Fruit fly (Drosophila melanogaster) whole organism, embryonic: ENCODE measurements around the gene Cpr92A.
A peak's percentile ranks its signal among the peaks of the same experiment; 100 is the strongest.

Experiments
- ATbp ChIP-seq: fragments of 200-800 bp; sonication (Bioruptor generic); optimal IDR thresholded peaks from 2 replicates; lab custom pipeline; 2017; ENCODE audit warnings: missing biosample characterization, mild to moderate bottlenecking, missing genetic modification characterization, missing genetic modification reagents
- CG10462 ChIP-seq: fragments of 200-800 bp; sonication (Bioruptor generic); optimal IDR thresholded peaks from 2 replicates; lab custom pipeline; 2016; ENCODE audit warnings: missing biosample characterization, missing genetic modification characterization
- CG11696 ChIP-seq: fragments of 200-800 bp; sonication (Bioruptor generic); IDR thresholded peaks from 2 replicates; pipeline ENCODE4 v1.3.6; 2022; ENCODE audit warnings: missing biosample characterization, missing genetic modification characterization
- CG12071 ChIP-seq: fragments of 200-800 bp; sonication (Bioruptor generic); optimal IDR thresholded peaks from 3 replicates; lab custom pipeline; 2018; ENCODE audit warnings: missing biosample characterization, mild to moderate bottlenecking, missing genetic modification characterization
- CG12236 ChIP-seq: fragments of 200-800 bp; sonication (Bioruptor generic); optimal IDR thresholded peaks from 2 replicates; lab custom pipeline; 2016; ENCODE audit warnings: missing biosample characterization, missing genetic modification characterization
- CG12299 ChIP-seq: fragments of 200-800 bp; sonication (Bioruptor generic); optimal IDR thresholded peaks from 2 replicates; lab custom pipeline; 2018; ENCODE audit warnings: missing biosample characterization, mild to moderate bottlenecking, missing genetic modification characterization
- CG13287 ChIP-seq: fragments of 200-800 bp; sonication (Bioruptor generic); IDR thresholded peaks from 2 replicates; pipeline ENCODE4 v1.3.6; 2022; ENCODE audit warnings: missing biosample characterization, missing genetic modification characterization; ENCODE audit not compliant: partially characterized antibody
- CG13775 ChIP-seq: fragments of 200-800 bp; sonication (Bioruptor generic); optimal IDR thresholded peaks from 3 replicates; lab custom pipeline; 2017; ENCODE audit warnings: missing biosample characterization, mild to moderate bottlenecking, missing genetic modification characterization
- CG1602 ChIP-seq: fragments of 200-800 bp; sonication (Bioruptor generic); optimal IDR thresholded peaks from 3 replicates; lab custom pipeline; 2016; ENCODE audit warnings: missing biosample characterization, missing genetic modification characterization
- CG1647 ChIP-seq: fragments of 200-800 bp; sonication (Bioruptor generic); optimal IDR thresholded peaks from 3 replicates; lab custom pipeline; 2016; ENCODE audit warnings: missing biosample characterization, missing genetic modification characterization
- CG2120 ChIP-seq: fragments of 200-800 bp; sonication (Bioruptor generic); optimal IDR thresholded peaks from 3 replicates; lab custom pipeline; 2016; ENCODE audit warnings: missing biosample characterization, missing genetic modification characterization
- CG34422 ChIP-seq: fragments of 200-800 bp; sonication (Bioruptor generic); IDR thresholded peaks from 3 replicates; pipeline ENCODE4 v1.3.6; 2022; ENCODE audit warnings: missing biosample characterization, missing genetic modification characterization
- CG3995 ChIP-seq: fragments of 200-800 bp; sonication (Bioruptor generic); optimal IDR thresholded peaks from 3 replicates; lab custom pipeline; 2016; ENCODE audit warnings: missing biosample characterization, missing genetic modification characterization
- CG43689 ChIP-seq: fragments of 200-800 bp; sonication (Bioruptor generic); IDR thresholded peaks from 2 replicates; pipeline ENCODE4 v1.3.6; 2022; ENCODE audit warnings: missing biosample characterization, missing genetic modification characterization
- CG6791 ChIP-seq: fragments of 200-800 bp; sonication (Bioruptor generic); IDR thresholded peaks from 3 replicates; pipeline ENCODE4 v1.3.6; 2022; ENCODE audit warnings: missing biosample characterization, missing genetic modification characterization; ENCODE audit not compliant: partially characterized antibody
- CG7271 ChIP-seq: fragments of 200-800 bp; sonication (Bioruptor generic); optimal IDR thresholded peaks from 2 replicates; lab custom pipeline; 2018; ENCODE audit warnings: missing biosample characterization, mild to moderate bottlenecking, missing genetic modification characterization, moderate library complexity
- CG7556 ChIP-seq: fragments of 200-800 bp; sonication (Bioruptor generic); optimal IDR thresholded peaks from 2 replicates; lab custom pipeline; 2017; ENCODE audit warnings: missing biosample characterization, mild to moderate bottlenecking, missing genetic modification characterization
- CG7963 ChIP-seq: fragments of 200-800 bp; sonication (Bioruptor generic); IDR thresholded peaks from 3 replicates; pipeline ENCODE4 v1.3.6; 2022; ENCODE audit warnings: missing biosample characterization, missing genetic modification characterization; ENCODE audit not compliant: partially characterized antibody
- CG8290 ChIP-seq, 3 experiments: fragments of 200-800 bp; sonication (Bioruptor generic); optimal IDR thresholded peaks; 2 replicates each; lab custom pipeline; 2016 to 2019; ENCODE audit warnings: missing biosample characterization in 3 of 3, missing genetic modification characterization in 3 of 3, mild to moderate bottlenecking in 2 of 3, moderate library complexity in 1 of 3
- CG9437 ChIP-seq: fragments of 200-800 bp; sonication (Bioruptor generic); optimal IDR thresholded peaks from 2 replicates; lab custom pipeline; 2018; ENCODE audit warnings: missing biosample characterization, mild to moderate bottlenecking, missing genetic modification characterization
- CG9609 ChIP-seq: fragments of 200-800 bp; sonication (Bioruptor generic); optimal IDR thresholded peaks from 3 replicates; lab custom pipeline; 2016; ENCODE audit warnings: missing biosample characterization, missing genetic modification characterization
- CG9876 ChIP-seq: fragments of 200-800 bp; sonication (Bioruptor generic); optimal IDR thresholded peaks from 2 replicates; lab custom pipeline; 2016; ENCODE audit warnings: missing biosample characterization, missing genetic modification characterization
- Dad ChIP-seq: fragments of 200-800 bp; sonication (Bioruptor generic); optimal IDR thresholded peaks from 3 replicates; lab custom pipeline; 2016; ENCODE audit warnings: missing biosample characterization, missing genetic modification characterization
- Dfd ChIP-seq, 2 experiments: fragments of >200 bp; optimal IDR thresholded peaks; 2 replicates each; lab custom pipeline; 2017; ENCODE audit warnings: missing biosample characterization in 2 of 2, missing genetic modification characterization in 2 of 2
- Ets97D ChIP-seq: fragments of 200-800 bp; sonication (Bioruptor generic); optimal IDR thresholded peaks from 3 replicates; lab custom pipeline; 2016; ENCODE audit warnings: missing biosample characterization, missing genetic modification characterization
- HHEX ChIP-seq: fragments of 200-800 bp; sonication (Bioruptor generic); optimal IDR thresholded peaks from 3 replicates; lab custom pipeline; 2017; ENCODE audit warnings: missing biosample characterization, mild to moderate bottlenecking, missing genetic modification characterization, missing genetic modification reagents
- Kr ChIP-seq: fragments of 200-800 bp; sonication (Bioruptor generic); optimal IDR thresholded peaks from 2 replicates; lab custom pipeline; 2017; ENCODE audit warnings: missing biosample characterization, mild to moderate bottlenecking, missing genetic modification characterization
- MESR4 ChIP-seq: fragments of 200-800 bp; sonication (Bioruptor generic); optimal IDR thresholded peaks from 2 replicates; lab custom pipeline; 2018; ENCODE audit warnings: missing biosample characterization, mild to moderate bottlenecking, missing genetic modification characterization, moderate library complexity
- Mrtf ChIP-seq: fragments of 200-800 bp; sonication (Bioruptor generic); IDR thresholded peaks from 3 replicates; pipeline ENCODE4 v1.3.6; 2022; ENCODE audit warnings: missing biosample characterization, missing genetic modification characterization
- Myb ChIP-seq: fragments of 200-800 bp; sonication (Bioruptor generic); optimal IDR thresholded peaks from 2 replicates; lab custom pipeline; 2016; ENCODE audit warnings: missing biosample characterization, missing genetic modification characterization
- Nf-YB ChIP-seq: fragments of 200-800 bp; sonication (Bioruptor generic); optimal IDR thresholded peaks from 3 replicates; lab custom pipeline; 2019; ENCODE audit warnings: missing biosample characterization, mild to moderate bottlenecking, missing genetic modification characterization, moderate library complexity
- Rx ChIP-seq: fragments of 200-800 bp; sonication (Bioruptor generic); IDR thresholded peaks from 2 replicates; pipeline ENCODE4 v1.3.6; 2022; ENCODE audit warnings: missing biosample characterization, missing genetic modification characterization
- Ssrp ChIP-seq: fragments of 200-800 bp; sonication (Bioruptor generic); optimal IDR thresholded peaks from 2 replicates; lab custom pipeline; 2018; ENCODE audit warnings: missing biosample characterization, mild to moderate bottlenecking, missing genetic modification characterization, moderate library complexity
- YL-1 ChIP-seq: fragments of 200-800 bp; sonication (Bioruptor generic); optimal IDR thresholded peaks from 3 replicates; lab custom pipeline; 2017; ENCODE audit warnings: missing biosample characterization, mild to moderate bottlenecking, missing genetic modification characterization
- ac ChIP-seq: fragments of 200-800 bp; sonication (Bioruptor generic); optimal IDR thresholded peaks from 3 replicates; lab custom pipeline; 2017; ENCODE audit warnings: missing biosample characterization, mild to moderate bottlenecking, missing genetic modification characterization
- bab2 ChIP-seq: fragments of 200-800 bp; sonication (Bioruptor generic); optimal IDR thresholded peaks from 2 replicates; lab custom pipeline; 2016; ENCODE audit warnings: missing biosample characterization, missing genetic modification characterization
- chif ChIP-seq, 2 experiments: fragments of 200-800 bp; sonication (Bioruptor generic); optimal IDR thresholded peaks; 3 replicates each; lab custom pipeline; 2016; ENCODE audit warnings: missing biosample characterization in 2 of 2, missing genetic modification characterization in 2 of 2
- danr ChIP-seq: fragments of 200-800 bp; sonication (Bioruptor generic); IDR thresholded peaks from 2 replicates; pipeline ENCODE4 v1.3.6; 2022; ENCODE audit warnings: missing biosample characterization, missing genetic modification characterization
- dmrt99B ChIP-seq: fragments of 200-800 bp; sonication (Bioruptor generic); optimal IDR thresholded peaks from 2 replicates; lab custom pipeline; 2018; ENCODE audit warnings: missing biosample characterization, mild to moderate bottlenecking, missing genetic modification characterization, moderate library complexity
- esg ChIP-seq: fragments of 200-800 bp; sonication (Bioruptor generic); conservative IDR thresholded peaks from 2 replicates; pipeline ENCODE4 v1.3.6; 2022; ENCODE audit warnings: missing biosample characterization, missing genetic modification characterization
- fu2 ChIP-seq: fragments of 200-800 bp; sonication (Bioruptor generic); optimal IDR thresholded peaks from 2 replicates; lab custom pipeline; 2016; ENCODE audit warnings: missing biosample characterization, missing genetic modification characterization
- hb ChIP-seq: fragments of 200-800 bp; sonication (Bioruptor generic); IDR thresholded peaks from 3 replicates; pipeline ENCODE4 v1.3.6; 2022; ENCODE audit warnings: missing biosample characterization, missing genetic modification characterization; ENCODE audit not compliant: partially characterized antibody
- hbn ChIP-seq: fragments of 200-800 bp; sonication (Bioruptor generic); IDR thresholded peaks from 2 replicates; pipeline ENCODE4 v1.3.6; 2022; ENCODE audit warnings: missing biosample characterization, missing genetic modification characterization; ENCODE audit not compliant: partially characterized antibody
- kay ChIP-seq: fragments of 200-800 bp; sonication (Bioruptor generic); optimal IDR thresholded peaks from 2 replicates; lab custom pipeline; 2016; ENCODE audit warnings: missing biosample characterization, missing genetic modification characterization
- mam ChIP-seq: fragments of 200-800 bp; sonication (Bioruptor generic); optimal IDR thresholded peaks from 3 replicates; lab custom pipeline; 2016; ENCODE audit warnings: missing biosample characterization, missing genetic modification characterization
- p53 ChIP-seq: fragments of 200-800 bp; sonication (Bioruptor generic); optimal IDR thresholded peaks from 2 replicates; lab custom pipeline; 2016; ENCODE audit warnings: missing biosample characterization, missing genetic modification characterization
- pros ChIP-seq: fragments of 200-800 bp; sonication (Bioruptor generic); optimal IDR thresholded peaks from 3 replicates; lab custom pipeline; 2019; ENCODE audit warnings: missing biosample characterization, mild to moderate bottlenecking, missing genetic modification characterization, moderate library complexity
- salm ChIP-seq: fragments of 200-800 bp; sonication (Bioruptor generic); optimal IDR thresholded peaks from 2 replicates; lab custom pipeline; 2018; ENCODE audit warnings: missing biosample characterization, mild to moderate bottlenecking, missing genetic modification characterization
- seq ChIP-seq: fragments of 200-800 bp; sonication (Bioruptor generic); IDR thresholded peaks from 2 replicates; pipeline ENCODE4 v1.3.6; 2022; ENCODE audit warnings: missing biosample characterization, missing genetic modification characterization
- tna ChIP-seq: fragments of 200-800 bp; sonication (Bioruptor generic); IDR thresholded peaks from 2 replicates; pipeline ENCODE4 v1.3.6; 2022; ENCODE audit warnings: missing biosample characterization, missing genetic modification characterization; ENCODE audit not compliant: partially characterized antibody
- twi ChIP-seq: fragments of 200-800 bp; optimal IDR thresholded peaks from 2 replicates; lab custom pipeline; 2019; ENCODE audit warnings: missing biosample characterization, mild to moderate bottlenecking, missing genetic modification characterization, moderate library complexity

The Cpr92A gene

DNA sequence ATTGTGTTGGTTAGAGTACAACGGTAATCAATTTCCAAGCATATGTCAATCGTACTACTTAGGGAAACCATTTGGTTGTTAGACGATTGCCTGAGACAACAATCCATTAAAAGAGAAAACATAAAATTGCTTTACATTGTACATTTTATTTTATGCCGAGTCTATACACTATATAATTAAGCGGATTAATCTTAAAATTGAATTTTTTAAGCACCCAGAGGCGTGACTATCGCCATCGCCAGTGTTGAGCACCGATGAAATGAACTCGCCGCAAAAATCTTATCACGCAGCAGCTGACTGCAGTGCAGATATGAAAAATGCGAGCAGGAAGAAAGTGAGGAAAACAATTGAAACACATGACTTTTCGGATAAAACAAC is 44.1 kb upstream of the Cpr92A start (continued):
- 0 out of 3 replicates have a peak, but pooled peaks have one; percentile 7 for TF ChIP-seq CG34422 (GFP tag; lab: Robert Waterston, UW)
- no peak for TF ChIP-seq CG1602 (GFP tag; lab: Kevin White, UChicago)
- peak; percentile 25 for TF ChIP-seq CG9437 (GFP tag; lab: Kevin White, UChicago)
- no peak for TF ChIP-seq YL-1
- no peak for TF ChIP-seq CG7556 (GFP tag; lab: Kevin White, UChicago)
- no peak for TF ChIP-seq Nf-YB (GFP tag; lab: Kevin White, UChicago)
- TF ChIP-seq CG3995 (GFP tag; lab: Kevin White, UChicago), result no peak
- peak; percentile 69; the same call in 2 of the 3 replicates for TF ChIP-seq hb
- peak; percentile 70 for TF ChIP-seq hbn
- TF ChIP-seq CG43689 (GFP tag; lab: Robert Waterston, UW), result no peak
- no peak for TF ChIP-seq dmrt99B
- 0 out of 3 replicates have a peak, but pooled peaks have one; percentile 26 for TF ChIP-seq Mrtf (GFP tag; lab: Robert Waterston, UW)
- no peak for TF ChIP-seq MESR4
- no peak for TF ChIP-seq Dad (GFP tag; lab: Kevin White, UChicago)
- TF ChIP-seq HHEX, result no peak
- TF ChIP-seq CG7271, result no peak
- no peak for TF ChIP-seq CG12299
- TF ChIP-seq Myb (GFP tag; lab: Kevin White, UChicago), result peak; percentile 2
- no peak for TF ChIP-seq CG12236 (GFP tag; lab: Kevin White, UChicago)
- TF ChIP-seq CG10462 (GFP tag; lab: Kevin White, UChicago), result no peak
- no peak for TF ChIP-seq esg (GFP tag; lab: Robert Waterston, UW)
- TF ChIP-seq CG11696 (GFP tag; lab: Robert Waterston, UW), result no peak
- TF ChIP-seq Rx (GFP tag; lab: Robert Waterston, UW), result no peak
- peak; percentile 80 for TF ChIP-seq CG13287 (GFP tag; lab: Robert Waterston, UW)
- no peak for TF ChIP-seq ac (GFP tag; lab: Kevin White, UChicago)
- TF ChIP-seq Kr (GFP tag; lab: Kevin White, UChicago), result no peak
- peak; percentile 91 for TF ChIP-seq CG6791 (GFP tag; lab: Robert Waterston, UW)
- no peak for TF ChIP-seq salm (tag; lab: Kevin White, UChicago)
- no peak for TF ChIP-seq Dfd (GFP tag; optimal IDR thresholded peaks at IDR 0.05; lab: Kevin White, UChicago)
- no peak for TF ChIP-seq twi (tag; lab: Kevin White, UChicago)
- TF ChIP-seq CG13775 (GFP tag; lab: Kevin White, UChicago), result no peak
- peak; percentile 36 for TF ChIP-seq tna (GFP tag; lab: Robert Waterston, UW)
- no peak for TF ChIP-seq mam (GFP tag; lab: Kevin White, UChicago)
- no peak for TF ChIP-seq CG12071
- no peak for TF ChIP-seq fu2 (GFP tag; lab: Kevin White, UChicago)
- no peak for TF ChIP-seq pros
- no peak for TF ChIP-seq seq
- no peak for TF ChIP-seq CG9609
- TF ChIP-seq Ets97D (GFP tag; lab: Kevin White, UChicago), result peak; percentile 3
- TF ChIP-seq kay (GFP tag; lab: Kevin White, UChicago), result no peak
- TF ChIP-seq p53, result no peak
- TF ChIP-seq ATbp (GFP tag; lab: Kevin White, UChicago), result no peak
- no peak for TF ChIP-seq CG1647 (GFP tag; lab: Kevin White, UChicago)
- TF ChIP-seq bab2, result peak; percentile 16
- no peak for TF ChIP-seq CG8290 (GFP tag; optimal IDR thresholded peaks at IDR 0.05; lab: Kevin White, UChicago)
- peak in 1 of 2 experiments; percentile 13 for TF ChIP-seq CG8290 (tag; optimal IDR thresholded peaks at IDR 0.05; lab: Kevin White, UChicago)
- no peak for TF ChIP-seq CG9876
- no peak for TF ChIP-seq chif (GFP tag; optimal IDR thresholded peaks at IDR 0.05; lab: Kevin White, UChicago)
- peak; percentile 69; the same call in 2 of the 3 replicates for TF ChIP-seq CG7963
- TF ChIP-seq danr, result no peak
- TF ChIP-seq Ssrp (tag; lab: Kevin White, UChicago), result no peak
- TF ChIP-seq CG2120 (GFP tag; lab: Kevin White, UChicago), result peak; percentile 27
